Fruit fly (Drosophila melanogaster) whole organism, embryonic: Measurements from ENCODE around the gene CG5639.

Experiments
- Asciz ChIP-seq: fragments of 200-800 bp; sonication (Bioruptor generic); optimal IDR thresholded peaks from 2 replicates; lab custom pipeline; 2017; ENCODE audit warnings: missing biosample characterization, mild to moderate bottlenecking, missing genetic modification characterization, missing genetic modification reagents
- CG16779 ChIP-seq: fragments of 200-800 bp; sonication (Bioruptor generic); IDR thresholded peaks from 2 replicates; pipeline ENCODE4 v1.3.6; 2022; ENCODE audit warnings: missing biosample characterization, missing genetic modification characterization
- Kr ChIP-seq: fragments of 200-800 bp; sonication (Bioruptor generic); optimal IDR thresholded peaks from 2 replicates; lab custom pipeline; 2017; ENCODE audit warnings: missing biosample characterization, mild to moderate bottlenecking, missing genetic modification characterization
- Lim3 ChIP-seq: fragments of 200-800 bp; sonication (Bioruptor generic); IDR thresholded peaks from 2 replicates; pipeline ENCODE4 v1.3.6; 2022; ENCODE audit warnings: missing biosample characterization, missing genetic modification characterization
- chn ChIP-seq: fragments of 200-800 bp; sonication (Bioruptor generic); optimal IDR thresholded peaks from 2 replicates; lab custom pipeline; 2016; ENCODE audit warnings: missing biosample characterization, missing genetic modification characterization
- gt ChIP-seq: fragments of 200-800 bp; sonication (Bioruptor generic); IDR thresholded peaks from 2 replicates; pipeline ENCODE4 v1.3.6; 2022; ENCODE audit warnings: missing biosample characterization, missing genetic modification characterization
- stwl ChIP-seq: fragments of 200-800 bp; sonication (Bioruptor generic); optimal IDR thresholded peaks from 3 replicates; lab custom pipeline; 2018; ENCODE audit warnings: missing biosample characterization, mild to moderate bottlenecking, missing genetic modification characterization, moderate library complexity

DNA sequence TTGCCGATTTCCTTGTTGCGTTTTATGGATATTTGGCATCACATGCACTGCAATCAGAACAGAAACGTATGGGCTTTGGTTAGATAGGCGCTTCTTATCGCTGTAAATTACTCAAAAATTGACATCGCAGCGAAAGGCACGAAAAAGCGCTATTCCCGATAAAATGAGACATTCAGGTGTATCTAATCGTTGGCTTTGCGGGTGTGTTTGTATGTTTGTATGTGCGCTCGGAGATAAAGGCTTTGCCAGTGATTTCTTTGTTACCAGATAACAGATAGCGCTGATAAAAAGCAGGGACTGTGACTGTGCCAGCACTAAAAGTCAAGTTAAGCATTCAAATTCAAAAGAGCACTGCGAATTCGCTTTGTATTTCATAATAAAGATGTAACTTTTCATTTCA lies 27.4 kb downstream of the CG5639 start:
- TF ChIP-seq chn, result no peak
- TF ChIP-seq Lim3 (GFP tag; lab: Robert Waterston, UW), result no peak
- TF ChIP-seq Asciz (GFP tag; lab: Kevin White, UChicago), result no peak
- no peak for TF ChIP-seq stwl (tag; lab: Kevin White, UChicago)
- TF ChIP-seq CG16779 (GFP tag; lab: Robert Waterston, UW), result no peak
- TF ChIP-seq Kr, result no peak
- TF ChIP-seq gt (GFP tag; lab: Robert Waterston, UW), result no peak
